Worm (Caenorhabditis elegans) whole organism, early embryonic: Measurements from ENCODE around the gene C28A5.6.

Experiments
- B0310.2 ChIP-seq: sonication (generic microtip); optimal IDR thresholded peaks from 2 replicates; lab custom pipeline; 2016; ENCODE audit warnings: mild to moderate bottlenecking, missing genetic modification characterization, missing compliant biosample characterization
- F13C5.2 ChIP-seq: sonication (generic microtip); optimal IDR thresholded peaks from 2 replicates; lab custom pipeline; 2017; ENCODE audit warnings: mild to moderate bottlenecking, missing genetic modification characterization, inconsistent platforms, missing compliant biosample characterization
- aly-1 ChIP-seq: sonication (generic microtip); optimal IDR thresholded peaks from 2 replicates; lab custom pipeline; 2016; ENCODE audit warnings: missing genetic modification characterization, missing compliant biosample characterization
- ama-1 ChIP-seq: fragments of 150-350 bp; optimal IDR thresholded peaks from 2 replicates; lab custom pipeline; 2014
- ceh-13 ChIP-seq: fragments of 200-800 bp; sonication (Bioruptor generic); optimal IDR thresholded peaks from 2 replicates; lab custom pipeline; 2018; ENCODE audit warnings: mild to moderate bottlenecking, missing genetic modification characterization, missing compliant biosample characterization
- ceh-36 ChIP-seq: sonication (generic microtip); optimal IDR thresholded peaks from 2 replicates; lab custom pipeline; 2016; ENCODE audit warnings: missing genetic modification characterization, inconsistent platforms, missing compliant biosample characterization
- flt-1 ChIP-seq: fragments of 200-800 bp; sonication (Bioruptor generic); IDR thresholded peaks from 2 replicates; pipeline ENCODE4 v1.3.6; 2022; ENCODE audit warnings: missing genetic modification characterization, missing compliant biosample characterization
- hmbx-1 ChIP-seq: sonication (generic microtip); optimal IDR thresholded peaks from 2 replicates; lab custom pipeline; 2016; ENCODE audit warnings: mild to moderate bottlenecking, missing genetic modification characterization, missing compliant biosample characterization
- hnd-1 ChIP-seq: sonication (generic microtip); optimal IDR thresholded peaks from 2 replicates; lab custom pipeline; 2016; ENCODE audit warnings: missing genetic modification characterization, missing compliant biosample characterization
- scrt-1 ChIP-seq: fragments of 200-800 bp; sonication (Bioruptor generic); IDR thresholded peaks from 2 replicates; pipeline ENCODE4 v1.3.6; 2022; ENCODE audit warnings: missing genetic modification characterization, missing compliant biosample characterization
- tbx-11 ChIP-seq: fragments of 200-800 bp; sonication (Bioruptor generic); IDR thresholded peaks from 2 replicates; pipeline ENCODE4 v1.3.6; 2022; ENCODE audit warnings: missing genetic modification characterization, missing compliant biosample characterization
- tbx-37 ChIP-seq: fragments of 200-800 bp; sonication (Bioruptor generic); conservative IDR thresholded peaks from 2 replicates; pipeline ENCODE4 v1.3.6; 2022; ENCODE audit warnings: missing genetic modification reagents, missing genetic modification characterization, missing compliant biosample characterization
- tra-4 ChIP-seq: sonication (generic microtip); optimal IDR thresholded peaks from 2 replicates; lab custom pipeline; 2017; ENCODE audit warnings: missing genetic modification characterization, missing compliant biosample characterization

DNA sequence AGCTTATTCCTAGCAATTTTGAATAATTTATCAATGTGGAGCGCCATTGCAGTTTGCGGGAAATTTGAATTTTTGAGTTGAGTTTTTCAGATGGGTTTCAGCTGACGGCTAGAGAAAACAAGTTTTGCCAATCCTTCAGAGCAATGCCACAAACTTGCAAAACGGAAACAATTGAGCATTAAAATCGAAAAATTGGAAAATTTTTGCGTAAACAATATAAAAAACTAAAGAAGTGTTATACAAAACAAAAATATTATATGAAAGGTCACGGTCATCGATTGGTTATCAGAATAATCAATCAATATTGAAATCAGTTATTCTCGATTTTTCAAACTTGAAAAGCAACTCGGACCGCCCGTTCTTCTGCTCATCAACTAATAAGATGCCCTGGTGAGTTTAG is 28.2 kb downstream of the C28A5.6 start, which contains the start of gene R07E5.15:
- TF ChIP-seq ama-1: no peak
- no peak for TF ChIP-seq flt-1 (GFP tag; lab: Robert Waterston, UW)
- TF ChIP-seq scrt-1 (GFP tag; lab: Robert Waterston, UW): no peak
- TF ChIP-seq hnd-1 (tag; lab: Kevin White, UChicago): no peak
- TF ChIP-seq F13C5.2: no peak
- no peak for TF ChIP-seq ceh-13 (GFP tag; lab: Kevin White, UChicago)
- no peak for TF ChIP-seq tbx-37 (GFP tag; lab: Robert Waterston, UW)
- no peak for TF ChIP-seq aly-1
- TF ChIP-seq tra-4: no peak
- no peak for TF ChIP-seq tbx-11 (GFP tag; lab: Robert Waterston, UW)
- TF ChIP-seq ceh-36: no peak
- TF ChIP-seq hmbx-1 (tag; lab: Kevin White, UChicago): no peak
- TF ChIP-seq B0310.2 (tag; lab: Kevin White, UChicago): no peak
